Worm (Caenorhabditis elegans): ENCODE results near the gene K12H6.6.
"Not testable (repeated sequence)": the region's sequence is repeated elsewhere in the genome, so short reads cannot be mapped to it uniquely, and the experiment has no call there.

DNA sequence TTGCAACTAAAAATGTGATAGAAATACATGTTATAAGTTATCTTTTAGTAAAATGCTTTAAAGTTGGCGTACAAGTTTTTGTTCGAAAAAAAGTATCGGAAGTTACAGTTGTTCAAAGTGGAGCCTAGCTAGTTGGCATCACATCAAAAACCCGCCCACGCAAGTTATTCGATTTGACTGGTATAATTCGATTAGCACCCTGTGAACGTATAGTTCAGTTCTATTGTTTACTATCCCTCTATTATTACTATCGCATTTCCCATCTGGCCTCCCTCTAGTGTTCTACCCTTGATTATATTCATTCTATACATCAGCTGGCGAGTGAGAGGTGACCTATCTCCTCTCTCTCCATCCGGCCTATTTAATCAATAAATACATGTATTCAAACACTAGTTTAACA lies 8.0 kb upstream of the K12H6.6 start, which contains the start of gene Y110A2AL.4:
- not testable (repeated sequence) for TF ChIP-seq Y53G8AR.9 (GFP tag; conservative IDR thresholded peaks at IDR 0.05); F57C9.4 (tag; optimal IDR thresholded peaks at IDR 0.05); snpc-4 (GFP tag; optimal IDR thresholded peaks at IDR 0.05); snpc-4 (tag; optimal IDR thresholded peaks at IDR 0.05); tbp1 (GFP tag; optimal IDR thresholded peaks at IDR 0.05); nhr-90 (tag; optimal IDR thresholded peaks at IDR 0.05); F39B2.1 (GFP tag; IDR thresholded peaks at IDR 0.05); pha-4 (tag; optimal IDR thresholded peaks at IDR 0.05); madf-8 (GFP tag; conservative IDR thresholded peaks at IDR 0.05)

All from whole organism, young adult.